Fruit fly (Drosophila melanogaster) whole organism, adult: ENCODE results near the gene CG13398.
A peak's percentile ranks its signal among the peaks of the same experiment; 100 is the strongest.

Source experiments
- CG11617 ChIP-seq: fragments of 200-800 bp; sonication (Bioruptor generic); optimal IDR thresholded peaks from 2 replicates; lab custom pipeline; 2017; ENCODE audit warnings: mild to moderate bottlenecking, missing biosample characterization, missing genetic modification reagents, missing genetic modification characterization
- CG12768 ChIP-seq: fragments of 200-800 bp; sonication (Bioruptor generic); optimal IDR thresholded peaks from 2 replicates; lab custom pipeline; 2017; ENCODE audit warnings: missing biosample characterization, missing genetic modification characterization, mild to moderate bottlenecking, moderate library complexity, missing genetic modification reagents
- CG14711 ChIP-seq: fragments of 200-800 bp; sonication (Bioruptor generic); optimal IDR thresholded peaks from 2 replicates; lab custom pipeline; 2018; ENCODE audit warnings: missing biosample characterization, mild to moderate bottlenecking, missing genetic modification characterization, moderate library complexity
- CG1620 ChIP-seq: fragments of 200-800 bp; sonication (Bioruptor generic); optimal IDR thresholded peaks from 2 replicates; lab custom pipeline; 2016; ENCODE audit warnings: missing biosample characterization, missing genetic modification characterization
- CG33017 ChIP-seq: fragments of 200-800 bp; sonication (Bioruptor generic); optimal IDR thresholded peaks from 2 replicates; lab custom pipeline; 2018; ENCODE audit warnings: missing biosample characterization, mild to moderate bottlenecking, missing genetic modification characterization, moderate library complexity
- CG5204 ChIP-seq: fragments of 200-800 bp; sonication (Bioruptor generic); optimal IDR thresholded peaks from 2 replicates; lab custom pipeline; 2016; ENCODE audit warnings: missing biosample characterization, missing genetic modification characterization
- CG7045 ChIP-seq: fragments of 200-800 bp; sonication (Bioruptor generic); optimal IDR thresholded peaks from 2 replicates; lab custom pipeline; 2017; ENCODE audit warnings: missing biosample characterization, mild to moderate bottlenecking, missing genetic modification characterization
- CG7101 ChIP-seq: fragments of 200-800 bp; sonication (Bioruptor generic); optimal IDR thresholded peaks from 2 replicates; lab custom pipeline; 2018; ENCODE audit warnings: missing biosample characterization, mild to moderate bottlenecking, missing genetic modification characterization, moderate library complexity
- Clk ChIP-seq: fragments of 200-800 bp; sonication (Bioruptor generic); optimal IDR thresholded peaks from 2 replicates; lab custom pipeline; 2017; ENCODE audit warnings: missing biosample characterization, missing genetic modification characterization
- Crg-1 ChIP-seq: fragments of 200-800 bp; sonication (Bioruptor generic); optimal IDR thresholded peaks from 2 replicates; lab custom pipeline; 2016; ENCODE audit warnings: missing biosample characterization, missing genetic modification characterization
- Hr96 ChIP-seq: fragments of 200-800 bp; sonication (Bioruptor generic); optimal IDR thresholded peaks from 2 replicates; lab custom pipeline; 2016; ENCODE audit warnings: missing biosample characterization, missing genetic modification characterization
- Mnt ChIP-seq: fragments of 200-800 bp; sonication (Bioruptor generic); optimal IDR thresholded peaks from 2 replicates; lab custom pipeline; 2016; ENCODE audit warnings: missing biosample characterization, mild to moderate bottlenecking, missing genetic modification characterization
- bab1 ChIP-seq: fragments of 200-800 bp; sonication (Bioruptor generic); optimal IDR thresholded peaks from 3 replicates; lab custom pipeline; 2019; ENCODE audit warnings: missing biosample characterization, mild to moderate bottlenecking, missing genetic modification characterization, moderate library complexity
- cic ChIP-seq: fragments of 200-800 bp; sonication (Bioruptor generic); optimal IDR thresholded peaks from 2 replicates; lab custom pipeline; 2017; ENCODE audit warnings: missing biosample characterization, mild to moderate bottlenecking, missing genetic modification characterization, moderate library complexity
- cnc ChIP-seq, 2 experiments: fragments of >200 bp; optimal IDR thresholded peaks; 2 replicates each; lab custom pipeline; 2017
- kay ChIP-seq: fragments of 200-800 bp; sonication (Bioruptor generic); peaks from one replicate; lab custom pipeline; 2016; ENCODE audit warnings: missing biosample characterization, missing genetic modification characterization, borderline replicate concordance
- ovo ChIP-seq: fragments of 200-800 bp; sonication (Bioruptor generic); optimal IDR thresholded peaks from 2 replicates; lab custom pipeline; 2016; ENCODE audit warnings: missing biosample characterization, missing genetic modification characterization
- pad ChIP-seq: fragments of 200-800 bp; sonication (Bioruptor generic); optimal IDR thresholded peaks from 3 replicates; lab custom pipeline; 2017; ENCODE audit warnings: missing biosample characterization, missing genetic modification characterization, mild to moderate bottlenecking, moderate library complexity, missing genetic modification reagents
- tj ChIP-seq: fragments of 200-800 bp; sonication (Bioruptor generic); optimal IDR thresholded peaks from 3 replicates; lab custom pipeline; 2017; ENCODE audit warnings: missing biosample characterization, mild to moderate bottlenecking, missing genetic modification characterization, moderate library complexity
- toe ChIP-seq: fragments of 200-800 bp; sonication (Bioruptor generic); optimal IDR thresholded peaks from 2 replicates; lab custom pipeline; 2016; ENCODE audit warnings: missing biosample characterization, missing genetic modification characterization

CG13398 gene

DNA sequence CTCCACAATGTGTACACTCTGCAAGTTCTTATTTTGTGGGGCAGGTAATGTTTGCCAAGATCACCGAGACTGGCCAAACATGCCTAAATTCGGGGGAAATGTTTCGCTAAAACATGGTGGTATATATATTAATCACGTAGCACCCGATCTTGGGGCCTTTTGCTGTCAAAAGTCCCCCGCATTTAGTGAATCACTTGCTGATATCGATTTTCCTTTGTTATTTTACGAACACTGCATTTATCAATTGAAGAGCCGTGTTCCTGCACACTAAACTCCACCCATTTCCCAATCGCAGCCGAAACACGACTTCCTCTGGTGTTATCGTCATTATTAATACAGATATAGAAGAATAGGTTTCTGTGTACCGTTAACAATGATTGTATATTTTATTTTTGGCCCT is 6.7 kb upstream of the CG13398 start:
- TF ChIP-seq Crg-1 (GFP tag; lab: Kevin White, UChicago) (no peak), kay (no peak), Clk (GFP tag; lab: Kevin White, UChicago) (no peak), bab1 (GFP tag; lab: Kevin White, UChicago) (no peak), cic (GFP tag; lab: Kevin White, UChicago) (no peak), CG1620 (GFP tag; lab: Kevin White, UChicago) (no peak), Mnt (GFP tag; lab: Kevin White, UChicago) (no peak), CG14711 (tag; lab: Kevin White, UChicago) (no peak), CG5204 (GFP tag; lab: Kevin White, UChicago) (no peak), cnc (optimal IDR thresholded peaks at IDR 0.05; lab: Kevin White, UChicago) (no peak), ovo (GFP tag; lab: Kevin White, UChicago) (no peak), CG7101 (tag; lab: Kevin White, UChicago) (no peak), CG33017 (tag; lab: Kevin White, UChicago) (no peak), CG7045 (GFP tag; lab: Kevin White, UChicago) (no peak), tj (GFP tag; lab: Kevin White, UChicago) (no peak), CG12768 (GFP tag; lab: Kevin White, UChicago) (no peak), CG11617 (GFP tag; lab: Kevin White, UChicago) (no peak), Hr96 (GFP tag; lab: Kevin White, UChicago) (no peak), toe (no peak)

dm6 chr2L:8420259-8420930 is 5.3 kb upstream of the CG13398 start:
- no peak for TF ChIP-seq CG14711 (tag; lab: Kevin White, UChicago)
- no peak for TF ChIP-seq CG12768 (GFP tag; lab: Kevin White, UChicago)
- TF ChIP-seq pad: no peak
- TF ChIP-seq Mnt (GFP tag; lab: Kevin White, UChicago): no peak
- TF ChIP-seq Crg-1 (GFP tag; lab: Kevin White, UChicago): no peak

dm6 chr2L:8419382-8419940 is 4.4 kb upstream of the CG13398 start:
- peak; percentile 70 for TF ChIP-seq pad
- no peak for TF ChIP-seq Clk (GFP tag; lab: Kevin White, UChicago)

DNA sequence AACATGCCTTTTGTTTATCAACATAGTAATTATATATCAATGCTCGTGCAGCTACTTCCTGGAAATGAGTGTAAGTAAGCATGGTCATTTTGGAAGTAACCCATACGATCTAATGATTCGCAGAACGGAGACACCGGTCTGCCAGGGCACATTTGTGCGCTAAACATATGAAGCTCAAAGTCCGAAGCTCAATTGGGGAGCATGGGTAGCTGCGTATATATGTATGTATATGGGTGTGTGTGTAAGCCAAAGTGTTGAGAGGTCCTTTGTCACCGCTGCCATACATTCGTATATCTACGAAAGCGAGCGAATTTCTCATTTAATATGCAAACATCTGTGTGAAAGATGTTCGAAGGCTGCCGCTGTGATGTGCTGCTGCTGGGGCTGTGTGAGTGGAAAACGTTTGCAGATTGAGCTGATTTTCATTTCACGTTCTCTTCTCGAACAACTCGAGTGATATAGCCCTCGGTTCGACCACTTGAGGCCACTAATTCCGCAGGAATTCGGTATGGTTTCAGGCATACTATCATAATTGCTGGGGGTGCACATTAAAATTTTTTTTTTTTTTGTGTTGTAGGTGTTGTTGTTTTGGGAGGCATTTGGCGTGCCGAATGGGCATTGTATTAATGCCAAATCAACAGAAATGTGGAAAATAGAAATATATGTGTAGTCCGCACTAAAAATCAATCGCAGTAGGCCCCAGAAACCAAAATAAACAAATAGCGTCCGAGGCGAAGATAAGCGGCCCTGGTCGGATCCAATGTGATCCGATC is 3.2 kb upstream of the CG13398 start:
- TF ChIP-seq cnc (optimal IDR thresholded peaks at IDR 0.05; lab: Kevin White, UChicago) (no peak), tj (GFP tag; lab: Kevin White, UChicago) (peak; percentile 68), kay (no peak)

- TF ChIP-seq CG12768 (GFP tag; lab: Kevin White, UChicago) (no peak), tj (GFP tag; lab: Kevin White, UChicago) (peak; percentile 91), CG33017 (tag; lab: Kevin White, UChicago) (no peak)
These were observed 2.5 kb upstream of the CG13398 start for dm6 chr2L:8417562-8417961.

DNA sequence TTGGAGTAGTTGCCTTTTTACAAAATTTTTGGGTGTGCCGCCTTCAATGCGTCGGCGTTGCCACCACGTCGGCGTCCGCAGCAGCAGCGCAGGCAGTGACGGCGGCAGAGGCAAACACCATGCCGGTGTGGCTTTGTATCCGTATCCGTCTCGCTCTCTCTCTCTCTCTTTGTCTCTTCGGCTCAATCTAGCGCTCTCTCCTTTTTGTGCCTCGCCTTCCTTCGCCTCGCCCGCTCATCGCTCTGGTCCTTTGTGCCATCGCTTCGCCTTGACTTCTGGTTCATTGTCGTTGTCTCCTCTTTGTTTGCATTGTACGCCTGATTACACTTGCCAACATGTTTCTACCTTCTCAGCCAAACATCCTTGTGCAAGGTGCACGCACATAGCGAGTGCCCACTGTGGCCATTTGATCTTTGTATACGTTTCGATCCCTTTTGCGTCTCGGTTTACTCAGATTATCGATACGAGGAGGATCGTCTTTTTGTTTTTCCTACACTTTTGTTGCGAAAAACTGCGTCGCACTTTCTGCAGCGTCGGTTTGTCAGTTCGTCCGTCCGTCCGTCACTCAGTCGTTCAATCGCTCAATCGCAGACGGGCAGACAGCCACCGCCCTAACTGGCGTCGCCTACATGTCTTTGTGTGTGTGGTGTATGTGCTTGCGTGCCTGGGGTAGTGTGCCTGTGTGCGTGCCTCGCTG is 1.4 kb upstream of the CG13398 start:
- TF ChIP-seq cic (GFP tag; lab: Kevin White, UChicago): peak; percentile 19
- TF ChIP-seq CG14711 (tag; lab: Kevin White, UChicago): no peak
- no peak for TF ChIP-seq CG1620 (GFP tag; lab: Kevin White, UChicago)
- peak; percentile 1 for TF ChIP-seq CG33017 (tag; lab: Kevin White, UChicago)
- TF ChIP-seq Crg-1 (GFP tag; lab: Kevin White, UChicago): no peak
- peak; percentile 5 for TF ChIP-seq CG7045 (GFP tag; lab: Kevin White, UChicago)
- no peak for TF ChIP-seq toe
- TF ChIP-seq bab1 (GFP tag; lab: Kevin White, UChicago): peak; percentile 8
- no peak for TF ChIP-seq ovo (GFP tag; lab: Kevin White, UChicago)
- TF ChIP-seq tj (GFP tag; lab: Kevin White, UChicago): peak; percentile 10
- peak; percentile 33 for TF ChIP-seq Hr96 (GFP tag; lab: Kevin White, UChicago)
- no peak for TF ChIP-seq CG11617 (GFP tag; lab: Kevin White, UChicago)
